Fruit fly (Drosophila melanogaster) S2 (cell line): ENCODE measurements around the gene jim.

Experiments
- CG8478 ChIP-seq: fragments of >200 bp; optimal IDR thresholded peaks from 2 replicates; lab custom pipeline; 2018
- CTCF ChIP-seq, 2 experiments: fragments of >200 bp; optimal IDR thresholded peaks; 2 replicates each; lab custom pipeline; 2018

- TF ChIP-seq CG8478 (lab: Kevin White, UChicago) (no peak), CTCF (optimal IDR thresholded peaks at IDR 0.05; lab: Kevin White, UChicago) (no peak)
Measured at dm6 chr3L:22856009-22856477, 21.0 kb upstream of the jim start, which contains the start of gene CG32459.
